Fruit fly (Drosophila melanogaster) whole organism, embryonic: Measurements from ENCODE around the gene CG43645.

Experiments used
- Abd-B ChIP-seq: fragments of 200-800 bp; sonication (Bioruptor generic); optimal IDR thresholded peaks from 2 replicates; lab custom pipeline; 2018; ENCODE audit warnings: missing biosample characterization, mild to moderate bottlenecking, missing genetic modification characterization, moderate library complexity
- Aef1 ChIP-seq: fragments of 200-800 bp; sonication (Bioruptor generic); IDR thresholded peaks from 3 replicates; pipeline ENCODE4 v1.3.6; 2022; ENCODE audit warnings: missing biosample characterization, missing genetic modification characterization
- Antp ChIP-seq: fragments of 200-800 bp; sonication (Bioruptor generic); optimal IDR thresholded peaks from 3 replicates; lab custom pipeline; 2016; ENCODE audit warnings: missing biosample characterization, missing genetic modification characterization
- CG10321 ChIP-seq: fragments of 200-800 bp; sonication (Bioruptor generic); IDR thresholded peaks from 2 replicates; pipeline ENCODE4 v1.3.6; 2022; ENCODE audit warnings: missing biosample characterization, missing genetic modification characterization
- CG10979 ChIP-seq: fragments of 200-800 bp; sonication (Bioruptor generic); optimal IDR thresholded peaks from 2 replicates; lab custom pipeline; 2018; ENCODE audit warnings: missing biosample characterization, mild to moderate bottlenecking, missing genetic modification characterization, moderate library complexity
- CG11696 ChIP-seq: fragments of 200-800 bp; sonication (Bioruptor generic); IDR thresholded peaks from 2 replicates; pipeline ENCODE4 v1.3.6; 2022; ENCODE audit warnings: missing biosample characterization, missing genetic modification characterization
- CG12104 ChIP-seq: fragments of 200-800 bp; sonication (Bioruptor generic); optimal IDR thresholded peaks from 3 replicates; lab custom pipeline; 2016; ENCODE audit warnings: missing biosample characterization, missing genetic modification characterization
- CG15011 ChIP-seq: fragments of 200-800 bp; sonication (Bioruptor generic); optimal IDR thresholded peaks from 3 replicates; lab custom pipeline; 2018; ENCODE audit warnings: missing biosample characterization, mild to moderate bottlenecking, missing genetic modification characterization
- CG15514 ChIP-seq: fragments of 200-800 bp; sonication (Bioruptor generic); optimal IDR thresholded peaks from 3 replicates; lab custom pipeline; 2017; ENCODE audit warnings: missing biosample characterization, missing genetic modification characterization, mild to moderate bottlenecking, moderate library complexity, missing genetic modification reagents
- CG15696 ChIP-seq: fragments of 200-800 bp; sonication (Bioruptor generic); optimal IDR thresholded peaks from 2 replicates; lab custom pipeline; 2019; ENCODE audit warnings: missing biosample characterization, mild to moderate bottlenecking, missing genetic modification characterization, moderate library complexity
- CG18619 ChIP-seq: fragments of 200-800 bp; sonication (Bioruptor generic); optimal IDR thresholded peaks from 3 replicates; lab custom pipeline; 2017; ENCODE audit warnings: missing biosample characterization, mild to moderate bottlenecking, missing genetic modification characterization
- CG2116 ChIP-seq: fragments of 200-800 bp; sonication (Bioruptor generic); optimal IDR thresholded peaks from 3 replicates; lab custom pipeline; 2018; ENCODE audit warnings: missing biosample characterization, mild to moderate bottlenecking, missing genetic modification characterization
- CG2712 ChIP-seq: fragments of 200-800 bp; optimal IDR thresholded peaks from 3 replicates; lab custom pipeline; 2019; ENCODE audit warnings: missing biosample characterization, mild to moderate bottlenecking, missing genetic modification characterization, moderate library complexity
- CG30403 ChIP-seq: fragments of 200-800 bp; sonication (Bioruptor generic); optimal IDR thresholded peaks from 3 replicates; lab custom pipeline; 2016; ENCODE audit warnings: missing biosample characterization, missing genetic modification characterization
- CG3726 ChIP-seq: fragments of 200-800 bp; sonication (Bioruptor generic); IDR thresholded peaks from 3 replicates; pipeline ENCODE4, ENCODE4 v1.3.6; 2022; ENCODE audit warnings: missing biosample characterization, missing genetic modification characterization
- CG5180 ChIP-seq: fragments of 200-800 bp; sonication (Bioruptor generic); optimal IDR thresholded peaks from 3 replicates; lab custom pipeline; 2017; ENCODE audit warnings: missing biosample characterization, missing genetic modification characterization, mild to moderate bottlenecking, moderate library complexity, missing genetic modification reagents
- CG6175 ChIP-seq: fragments of 200-800 bp; sonication (Bioruptor generic); IDR thresholded peaks from 3 replicates; pipeline ENCODE4 v1.3.6; 2022; ENCODE audit warnings: missing biosample characterization, missing genetic modification characterization
- Doc2 ChIP-seq: fragments of 200-800 bp; sonication (Bioruptor generic); IDR thresholded peaks from 2 replicates; pipeline ENCODE4 v1.3.6; 2022; ENCODE audit warnings: missing biosample characterization, missing genetic modification characterization
- Dref ChIP-seq: fragments of 200-800 bp; sonication (Bioruptor generic); IDR thresholded peaks from 2 replicates; pipeline ENCODE4 v1.3.6; 2022; ENCODE audit warnings: missing biosample characterization, missing genetic modification characterization
- Drgx ChIP-seq: fragments of 200-800 bp; sonication (Bioruptor generic); IDR thresholded peaks from 2 replicates; pipeline ENCODE4 v1.3.6; 2022; ENCODE audit warnings: missing biosample characterization, missing genetic modification characterization
- Kr ChIP-seq: fragments of 200-800 bp; sonication (Bioruptor generic); optimal IDR thresholded peaks from 2 replicates; lab custom pipeline; 2017; ENCODE audit warnings: missing biosample characterization, mild to moderate bottlenecking, missing genetic modification characterization
- Max ChIP-seq: fragments of 200-800 bp; sonication (Bioruptor generic); optimal IDR thresholded peaks from 2 replicates; lab custom pipeline; 2016; ENCODE audit warnings: missing biosample characterization, mild to moderate bottlenecking, missing genetic modification characterization
- Neu2 ChIP-seq: fragments of 200-800 bp; sonication (Bioruptor generic); optimal IDR thresholded peaks from 3 replicates; lab custom pipeline; 2016; ENCODE audit warnings: missing biosample characterization, missing genetic modification characterization, borderline replicate concordance
- Nf-YB ChIP-seq: fragments of 200-800 bp; sonication (Bioruptor generic); optimal IDR thresholded peaks from 3 replicates; lab custom pipeline; 2019; ENCODE audit warnings: missing biosample characterization, mild to moderate bottlenecking, missing genetic modification characterization, moderate library complexity
- Nf-YC ChIP-seq: fragments of 200-800 bp; optimal IDR thresholded peaks from 3 replicates; lab custom pipeline; 2019; ENCODE audit warnings: missing biosample characterization, mild to moderate bottlenecking, missing genetic modification characterization, moderate library complexity
- Rx ChIP-seq: fragments of 200-800 bp; sonication (Bioruptor generic); IDR thresholded peaks from 2 replicates; pipeline ENCODE4 v1.3.6; 2022; ENCODE audit warnings: missing biosample characterization, missing genetic modification characterization
- Sry-δ ChIP-seq: fragments of 200-800 bp; sonication (Bioruptor generic); optimal IDR thresholded peaks from 2 replicates; lab custom pipeline; 2016; ENCODE audit warnings: missing biosample characterization, missing genetic modification characterization
- Ssrp ChIP-seq: fragments of 200-800 bp; sonication (Bioruptor generic); optimal IDR thresholded peaks from 2 replicates; lab custom pipeline; 2018; ENCODE audit warnings: missing biosample characterization, mild to moderate bottlenecking, missing genetic modification characterization, moderate library complexity
- Stat92E ChIP-seq, 3 experiments: fragments of >200 bp in 2 of 3; fragments of 200-800 bp in 1 of 3; sonication (Bioruptor generic) in 1 of 3; optimal IDR thresholded peaks; 2 replicates each; lab custom pipeline; 2017 to 2019; ENCODE audit warnings: missing biosample characterization in 3 of 3, missing genetic modification characterization in 3 of 3, mild to moderate bottlenecking in 1 of 3, moderate library complexity in 1 of 3
- YL-1 ChIP-seq: fragments of 200-800 bp; sonication (Bioruptor generic); optimal IDR thresholded peaks from 3 replicates; lab custom pipeline; 2017; ENCODE audit warnings: missing biosample characterization, mild to moderate bottlenecking, missing genetic modification characterization
- aop ChIP-seq: fragments of 200-800 bp; sonication (Bioruptor generic); IDR thresholded peaks from 2 replicates; pipeline ENCODE4 v1.3.6; 2022; ENCODE audit warnings: missing biosample characterization, missing genetic modification characterization
- bsh ChIP-seq, 2 experiments: fragments of 200-800 bp; sonication (Bioruptor generic); optimal IDR thresholded peaks; 2 replicates each; lab custom pipeline; 2017 to 2018; ENCODE audit warnings: mild to moderate bottlenecking in 2 of 2, missing biosample characterization in 2 of 2, missing genetic modification characterization in 2 of 2, moderate library complexity in 1 of 2
- dmrt11E ChIP-seq: fragments of 200-800 bp; sonication (Bioruptor generic); optimal IDR thresholded peaks from 3 replicates; lab custom pipeline; 2018; ENCODE audit warnings: missing biosample characterization, mild to moderate bottlenecking, missing genetic modification characterization, moderate library complexity
- fd96Cb ChIP-seq: fragments of 200-800 bp; sonication (Bioruptor generic); optimal IDR thresholded peaks from 2 replicates; lab custom pipeline; 2018; ENCODE audit warnings: missing biosample characterization, mild to moderate bottlenecking, missing genetic modification characterization, moderate library complexity
- fu2 ChIP-seq: fragments of 200-800 bp; sonication (Bioruptor generic); optimal IDR thresholded peaks from 2 replicates; lab custom pipeline; 2016; ENCODE audit warnings: missing biosample characterization, missing genetic modification characterization
- grn ChIP-seq: fragments of 200-800 bp; sonication (Bioruptor generic); optimal IDR thresholded peaks from 3 replicates; lab custom pipeline; 2017; ENCODE audit warnings: missing biosample characterization, missing genetic modification characterization
- gsb-n ChIP-seq: fragments of 200-800 bp; sonication (Bioruptor generic); optimal IDR thresholded peaks from 3 replicates; lab custom pipeline; 2018; ENCODE audit warnings: missing biosample characterization, mild to moderate bottlenecking, missing genetic modification characterization
- hbn ChIP-seq: fragments of 200-800 bp; sonication (Bioruptor generic); IDR thresholded peaks from 2 replicates; pipeline ENCODE4 v1.3.6; 2022; ENCODE audit warnings: missing biosample characterization, missing genetic modification characterization; ENCODE audit not compliant: partially characterized antibody
- insv ChIP-seq, 2 experiments: fragments of 200-800 bp; sonication (Bioruptor generic); optimal IDR thresholded peaks; 3 replicates each; lab custom pipeline; 2016 to 2018; ENCODE audit warnings: missing biosample characterization in 2 of 2, missing genetic modification characterization in 2 of 2
- jumu ChIP-seq: fragments of 200-800 bp; sonication (Bioruptor generic); optimal IDR thresholded peaks from 3 replicates; lab custom pipeline; 2016; ENCODE audit warnings: missing biosample characterization, missing genetic modification characterization
- sc ChIP-seq, 3 experiments: fragments of >200 bp in 2 of 3; fragments of 200-800 bp in 1 of 3; sonication (Bioruptor generic) in 1 of 3; optimal IDR thresholded peaks; 2 replicates in 2 of 3; 3 replicates in 1 of 3; lab custom pipeline; 2017; ENCODE audit warnings: mild to moderate bottlenecking in 1 of 3, missing biosample characterization in 1 of 3, missing genetic modification characterization in 1 of 3, missing genetic modification reagents in 1 of 3
- schlank ChIP-seq: fragments of 200-800 bp; sonication (Bioruptor generic); optimal IDR thresholded peaks from 2 replicates; lab custom pipeline; 2018; ENCODE audit warnings: missing biosample characterization, mild to moderate bottlenecking, missing genetic modification characterization
- sens-2 ChIP-seq: fragments of 200-800 bp; sonication (Bioruptor generic); IDR thresholded peaks from 2 replicates; pipeline ENCODE4 v1.3.6; 2022; ENCODE audit warnings: missing biosample characterization, missing genetic modification characterization
- slp2 ChIP-seq: fragments of 200-800 bp; sonication (Bioruptor generic); optimal IDR thresholded peaks from 2 replicates; lab custom pipeline; 2016; ENCODE audit warnings: missing biosample characterization, missing genetic modification characterization
- sqz ChIP-seq: fragments of 200-800 bp; sonication (Bioruptor generic); optimal IDR thresholded peaks from 3 replicates; lab custom pipeline; 2018; ENCODE audit warnings: missing biosample characterization, mild to moderate bottlenecking, missing genetic modification characterization
- toy ChIP-seq: fragments of 200-800 bp; sonication (Bioruptor generic); IDR thresholded peaks from 2 replicates; pipeline ENCODE4 v1.3.6; 2022; ENCODE audit warnings: missing biosample characterization, missing genetic modification characterization
- trh ChIP-seq: fragments of 200-800 bp; sonication (Bioruptor generic); optimal IDR thresholded peaks from 2 replicates; lab custom pipeline; 2016; ENCODE audit warnings: missing biosample characterization, missing genetic modification characterization
- ttk ChIP-seq: fragments of 200-800 bp; sonication (Bioruptor generic); IDR thresholded peaks from 2 replicates; pipeline ENCODE4 v2.1.2; 2022; ENCODE audit warnings: missing biosample characterization, missing genetic modification characterization
- vvl ChIP-seq: fragments of 200-800 bp; sonication (Bioruptor generic); IDR thresholded peaks from 2 replicates; pipeline ENCODE4 v1.3.6; 2022; ENCODE audit warnings: missing biosample characterization, missing genetic modification characterization
- wor ChIP-seq: fragments of 200-800 bp; sonication (Bioruptor generic); IDR thresholded peaks from 2 replicates; pipeline ENCODE4 v1.3.6; 2022; ENCODE audit warnings: missing biosample characterization, missing genetic modification characterization

Gene CG43645

dm6 chr2L:17484174-17484573 is 1.4 kb upstream of the CG43645 start, which contains the start of the genes GCS2beta and CG5131 (continued):
- TF ChIP-seq CG11696 (GFP tag; lab: Robert Waterston, UW) (peak; percentile 69), CG15514 (GFP tag; lab: Kevin White, UChicago) (peak; percentile 88), aop (GFP tag; lab: Robert Waterston, UW) (peak; percentile 65; the same call in 1 of the 2 replicates), Doc2 (GFP tag; lab: Robert Waterston, UW) (peak; percentile 87), Neu2 (GFP tag; lab: Kevin White, UChicago) (peak; percentile 78), CG12104 (GFP tag; lab: Kevin White, UChicago) (peak; percentile 88), grn (GFP tag; lab: Kevin White, UChicago) (no peak), schlank (tag; lab: Kevin White, UChicago) (peak; percentile 87), Nf-YB (GFP tag; lab: Kevin White, UChicago) (peak; percentile 61), hbn (peak; percentile 91), Sry-δ (GFP tag; lab: Kevin White, UChicago) (peak; percentile 96), Dref (GFP tag; lab: Robert Waterston, UW) (peak; percentile 86), dmrt11E (tag; lab: Kevin White, UChicago) (peak; percentile 81), toy (GFP tag; lab: Robert Waterston, UW) (peak; percentile 71; the same call in 1 of the 2 replicates), CG6175 (peak; percentile 90), CG15011 (GFP tag; lab: Kevin White, UChicago) (peak; percentile 70), Aef1 (peak; percentile 94), CG18619 (peak; percentile 88), Max (peak; percentile 95), YL-1 (GFP tag; lab: Kevin White, UChicago) (peak; percentile 88), Rx (GFP tag; lab: Robert Waterston, UW) (peak; percentile 94), wor (GFP tag; lab: Robert Waterston, UW) (peak; percentile 85), insv (GFP tag; optimal IDR thresholded peaks at IDR 0.05; lab: Kevin White, UChicago) (peak in 1 of 2 experiments; percentile 39), bsh (GFP tag; optimal IDR thresholded peaks at IDR 0.05; lab: Kevin White, UChicago) (peak; percentile 18 to 87), Ssrp (tag; lab: Kevin White, UChicago) (peak; percentile 91), CG10979 (tag; lab: Kevin White, UChicago) (peak; percentile 78), fu2 (GFP tag; lab: Kevin White, UChicago) (peak; percentile 97), Antp (GFP tag; lab: Kevin White, UChicago) (peak; percentile 99), CG2712 (tag; lab: Kevin White, UChicago) (peak; percentile 90), CG2116 (GFP tag; lab: Kevin White, UChicago) (peak; percentile 90), CG5180 (GFP tag; lab: Kevin White, UChicago) (peak; percentile 50), sqz (peak; percentile 53), slp2 (GFP tag; lab: Kevin White, UChicago) (peak; percentile 94), Stat92E (GFP tag; optimal IDR thresholded peaks at IDR 0.05; lab: Kevin White, UChicago) (peak in 1 of 3 experiments; percentile 2), Abd-B (GFP tag; lab: Kevin White, UChicago) (peak; percentile 98), Nf-YC (tag; lab: Kevin White, UChicago) (no peak), jumu (peak; percentile 98), CG15696 (tag; lab: Kevin White, UChicago) (peak; percentile 82), CG10321 (GFP tag; lab: Robert Waterston, UW) (peak; percentile 66), Kr (no peak), sc (optimal IDR thresholded peaks at IDR 0.05; lab: Kevin White, UChicago) (no peak), sc (GFP tag; optimal IDR thresholded peaks at IDR 0.05; lab: Kevin White, UChicago) (peak; percentile 72), CG30403 (GFP tag; lab: Kevin White, UChicago) (peak; percentile 96), fd96Cb (peak; percentile 86), sens-2 (peak; percentile 77), gsb-n (tag; lab: Kevin White, UChicago) (peak; percentile 90), CG3726 (GFP tag; lab: Robert Waterston, UW) (peak; percentile 87; the same call in 2 of the 3 replicates), Drgx (GFP tag; lab: Robert Waterston, UW) (peak; percentile 91), vvl (peak; percentile 95), ttk (peak; percentile 94), trh (GFP tag; lab: Kevin White, UChicago) (peak; percentile 86)
